Fruit fly (Drosophila melanogaster) whole organism, embryonic: ENCODE data around the gene Sym.

Experiments
- Atf3 ChIP-seq: fragments of 200-800 bp; sonication (Bioruptor generic); optimal IDR thresholded peaks from 3 replicates; lab custom pipeline; 2016; ENCODE audit warnings: missing biosample characterization, missing genetic modification characterization
- Bgb ChIP-seq: fragments of 200-800 bp; sonication (Bioruptor generic); IDR thresholded peaks from 2 replicates; pipeline ENCODE4 v1.3.6; 2022; ENCODE audit warnings: missing biosample characterization, missing genetic modification characterization; ENCODE audit not compliant: partially characterized antibody
- BtbVII ChIP-seq: fragments of 200-800 bp; sonication (Bioruptor generic); optimal IDR thresholded peaks from 3 replicates; lab custom pipeline; 2017; ENCODE audit warnings: missing biosample characterization, mild to moderate bottlenecking, missing genetic modification characterization
- CG10274 ChIP-seq: fragments of 200-800 bp; sonication (Bioruptor generic); optimal IDR thresholded peaks from 3 replicates; lab custom pipeline; 2017; ENCODE audit warnings: missing biosample characterization, mild to moderate bottlenecking, missing genetic modification characterization
- CG11085 ChIP-seq: fragments of 200-800 bp; sonication (Bioruptor generic); IDR thresholded peaks from 2 replicates; pipeline ENCODE4 v1.3.6; 2022; ENCODE audit warnings: missing biosample characterization, missing genetic modification characterization
- CG11696 ChIP-seq: fragments of 200-800 bp; sonication (Bioruptor generic); IDR thresholded peaks from 2 replicates; pipeline ENCODE4 v1.3.6; 2022; ENCODE audit warnings: missing biosample characterization, missing genetic modification characterization
- CG12155 ChIP-seq: fragments of 200-800 bp; sonication (Bioruptor generic); optimal IDR thresholded peaks from 3 replicates; lab custom pipeline; 2016; ENCODE audit warnings: missing biosample characterization, missing genetic modification characterization
- CG13296 ChIP-seq: fragments of 200-800 bp; sonication (Bioruptor generic); optimal IDR thresholded peaks from 3 replicates; lab custom pipeline; 2018; ENCODE audit warnings: missing biosample characterization, mild to moderate bottlenecking, missing genetic modification characterization
- CG14965 ChIP-seq: fragments of 200-800 bp; sonication (Bioruptor generic); optimal IDR thresholded peaks from 2 replicates; lab custom pipeline; 2016; ENCODE audit warnings: missing biosample characterization, missing genetic modification characterization, borderline replicate concordance
- CG15011 ChIP-seq: fragments of 200-800 bp; sonication (Bioruptor generic); optimal IDR thresholded peaks from 3 replicates; lab custom pipeline; 2018; ENCODE audit warnings: missing biosample characterization, mild to moderate bottlenecking, missing genetic modification characterization
- CG18476 ChIP-seq: fragments of 200-800 bp; sonication (Bioruptor generic); optimal IDR thresholded peaks from 2 replicates; lab custom pipeline; 2016; ENCODE audit warnings: missing biosample characterization, mild to moderate bottlenecking, missing genetic modification characterization
- CG2712 ChIP-seq: fragments of 200-800 bp; optimal IDR thresholded peaks from 3 replicates; lab custom pipeline; 2019; ENCODE audit warnings: missing biosample characterization, mild to moderate bottlenecking, missing genetic modification characterization, moderate library complexity
- CG30403 ChIP-seq: fragments of 200-800 bp; sonication (Bioruptor generic); optimal IDR thresholded peaks from 3 replicates; lab custom pipeline; 2016; ENCODE audit warnings: missing biosample characterization, missing genetic modification characterization
- CG31224 ChIP-seq: fragments of 200-800 bp; sonication (Bioruptor generic); IDR thresholded peaks from 2 replicates; pipeline ENCODE4 v1.3.6; 2022; ENCODE audit warnings: missing biosample characterization, missing genetic modification characterization
- CG3281 ChIP-seq: fragments of 200-800 bp; sonication (Bioruptor generic); optimal IDR thresholded peaks from 3 replicates; lab custom pipeline; 2017; ENCODE audit warnings: missing biosample characterization, mild to moderate bottlenecking, missing genetic modification characterization
- CG3407 ChIP-seq: fragments of 200-800 bp; sonication (Bioruptor generic); optimal IDR thresholded peaks from 2 replicates; lab custom pipeline; 2018; ENCODE audit warnings: missing biosample characterization, mild to moderate bottlenecking, missing genetic modification characterization
- CG4707 ChIP-seq: fragments of 200-800 bp; sonication (Bioruptor generic); optimal IDR thresholded peaks from 2 replicates; lab custom pipeline; 2018; ENCODE audit warnings: missing biosample characterization, mild to moderate bottlenecking, missing genetic modification characterization, moderate library complexity
- CG6689 ChIP-seq: fragments of 200-800 bp; sonication (Bioruptor generic); IDR thresholded peaks from 2 replicates; pipeline ENCODE4 v1.3.6; 2022; ENCODE audit warnings: missing biosample characterization, missing genetic modification characterization
- Dp ChIP-seq: fragments of 200-800 bp; sonication (Bioruptor generic); optimal IDR thresholded peaks from 2 replicates; lab custom pipeline; 2018; ENCODE audit warnings: missing biosample characterization, mild to moderate bottlenecking, missing genetic modification characterization, moderate library complexity
- Fer2 ChIP-seq: fragments of 200-800 bp; sonication (Bioruptor generic); optimal IDR thresholded peaks from 2 replicates; lab custom pipeline; 2018; ENCODE audit warnings: missing biosample characterization, mild to moderate bottlenecking, missing genetic modification characterization, moderate library complexity
- Neu2 ChIP-seq: fragments of 200-800 bp; sonication (Bioruptor generic); optimal IDR thresholded peaks from 3 replicates; lab custom pipeline; 2016; ENCODE audit warnings: missing biosample characterization, missing genetic modification characterization, borderline replicate concordance
- Nf-YB ChIP-seq: fragments of 200-800 bp; sonication (Bioruptor generic); optimal IDR thresholded peaks from 3 replicates; lab custom pipeline; 2019; ENCODE audit warnings: missing biosample characterization, mild to moderate bottlenecking, missing genetic modification characterization, moderate library complexity
- Nf-YC ChIP-seq: fragments of 200-800 bp; optimal IDR thresholded peaks from 3 replicates; lab custom pipeline; 2019; ENCODE audit warnings: missing biosample characterization, mild to moderate bottlenecking, missing genetic modification characterization, moderate library complexity
- PHDP ChIP-seq: fragments of 200-800 bp; sonication (Bioruptor generic); optimal IDR thresholded peaks from 3 replicates; lab custom pipeline; 2018; ENCODE audit warnings: missing biosample characterization, mild to moderate bottlenecking, missing genetic modification characterization, moderate library complexity
- amos ChIP-seq: fragments of 200-800 bp; sonication (Bioruptor generic); IDR thresholded peaks from 2 replicates; pipeline ENCODE4 v1.3.6; 2022; ENCODE audit warnings: missing biosample characterization, missing genetic modification characterization; ENCODE audit not compliant: partially characterized antibody
- ash1 ChIP-seq: fragments of 200-800 bp; sonication (Bioruptor generic); optimal IDR thresholded peaks from 2 replicates; lab custom pipeline; 2018; ENCODE audit warnings: missing biosample characterization, mild to moderate bottlenecking, missing genetic modification characterization
- bsh ChIP-seq, 2 experiments: fragments of 200-800 bp; sonication (Bioruptor generic); optimal IDR thresholded peaks; 2 replicates each; lab custom pipeline; 2017 to 2018; ENCODE audit warnings: mild to moderate bottlenecking in 2 of 2, missing biosample characterization in 2 of 2, missing genetic modification characterization in 2 of 2, moderate library complexity in 1 of 2
- cato ChIP-seq: fragments of 200-800 bp; sonication (Bioruptor generic); optimal IDR thresholded peaks from 2 replicates; lab custom pipeline; 2016; ENCODE audit warnings: missing biosample characterization, missing genetic modification characterization, borderline replicate concordance
- corto ChIP-seq: fragments of 200-800 bp; sonication (Bioruptor generic); optimal IDR thresholded peaks from 2 replicates; lab custom pipeline; 2016; ENCODE audit warnings: missing biosample characterization, mild to moderate bottlenecking, missing genetic modification characterization, moderate library complexity
- crp ChIP-seq, 2 experiments: fragments of 200-800 bp; sonication (Bioruptor generic); optimal IDR thresholded peaks; 2 replicates in 1 of 2; 3 replicates in 1 of 2; lab custom pipeline; 2017; ENCODE audit warnings: missing biosample characterization in 2 of 2, missing genetic modification characterization in 2 of 2, mild to moderate bottlenecking in 1 of 2, moderate library complexity in 1 of 2
- da ChIP-seq: fragments of 200-800 bp; sonication (Bioruptor generic); optimal IDR thresholded peaks from 2 replicates; lab custom pipeline; 2016; ENCODE audit warnings: missing biosample characterization, missing genetic modification characterization
- dysf ChIP-seq: fragments of 200-800 bp; sonication (Bioruptor generic); IDR thresholded peaks from 3 replicates; pipeline ENCODE4 v1.3.6; 2022; ENCODE audit warnings: missing biosample characterization, missing genetic modification characterization
- ftz-f1 ChIP-seq: fragments of 200-800 bp; sonication (Bioruptor generic); optimal IDR thresholded peaks from 2 replicates; lab custom pipeline; 2016; ENCODE audit warnings: missing biosample characterization, missing genetic modification characterization
- hth ChIP-seq: fragments of >200 bp; optimal IDR thresholded peaks from 2 replicates; lab custom pipeline; 2017; ENCODE audit warnings: inconsistent platforms
- inv ChIP-seq: fragments of 200-800 bp; sonication (Bioruptor generic); IDR thresholded peaks from 2 replicates; pipeline ENCODE4 v1.3.6; 2022; ENCODE audit warnings: missing biosample characterization, missing genetic modification characterization; ENCODE audit not compliant: partially characterized antibody
- jing ChIP-seq: fragments of 200-800 bp; sonication (Bioruptor generic); optimal IDR thresholded peaks from 2 replicates; lab custom pipeline; 2018; ENCODE audit warnings: missing biosample characterization, mild to moderate bottlenecking, missing genetic modification characterization
- kni ChIP-seq: fragments of 200-800 bp; sonication (Bioruptor generic); optimal IDR thresholded peaks from 3 replicates; lab custom pipeline; 2017; ENCODE audit warnings: mild to moderate bottlenecking, missing biosample characterization, missing genetic modification reagents, missing genetic modification characterization
- lmd ChIP-seq: fragments of 200-800 bp; sonication (Bioruptor generic); IDR thresholded peaks from 2 replicates; pipeline ENCODE4 v1.3.6; 2022; ENCODE audit warnings: missing biosample characterization, missing genetic modification characterization
- lov ChIP-seq, 2 experiments: fragments of 200-800 bp in 1 of 2; fragments of >200 bp in 1 of 2; sonication (Bioruptor generic) in 1 of 2; IDR thresholded peaks in 1 of 2; optimal IDR thresholded peaks in 1 of 2; 2 replicates in 1 of 2; 3 replicates in 1 of 2; pipeline versions ENCODE4 v1.3.6 to Lab custom; 2017 to 2022; ENCODE audit warnings: missing biosample characterization in 1 of 2, missing genetic modification characterization in 1 of 2
- nmo ChIP-seq: fragments of 200-800 bp; sonication (Bioruptor generic); optimal IDR thresholded peaks from 2 replicates; lab custom pipeline; 2018; ENCODE audit warnings: missing biosample characterization, mild to moderate bottlenecking, missing genetic modification characterization, moderate library complexity
- pan ChIP-seq, 4 experiments: fragments of >200 bp in 3 of 4; fragments of 200-800 bp in 1 of 4; sonication (Bioruptor generic) in 1 of 4; optimal IDR thresholded peaks in 3 of 4; IDR thresholded peaks in 1 of 4; 2 replicates each; pipeline versions ENCODE4 v1.3.6 to Lab custom; 2017 to 2022; ENCODE audit warnings: missing biosample characterization in 2 of 4, missing genetic modification characterization in 2 of 4, mixed read lengths in 1 of 4
- psq ChIP-seq: fragments of 200-800 bp; sonication (Bioruptor generic); optimal IDR thresholded peaks from 2 replicates; lab custom pipeline; 2017; ENCODE audit warnings: missing biosample characterization, missing genetic modification characterization
- salm ChIP-seq: fragments of 200-800 bp; sonication (Bioruptor generic); optimal IDR thresholded peaks from 2 replicates; lab custom pipeline; 2018; ENCODE audit warnings: missing biosample characterization, mild to moderate bottlenecking, missing genetic modification characterization
- sd ChIP-seq: fragments of 200-800 bp; sonication (Bioruptor generic); optimal IDR thresholded peaks from 3 replicates; lab custom pipeline; 2018; ENCODE audit warnings: missing biosample characterization, mild to moderate bottlenecking, missing genetic modification characterization, moderate library complexity
- unpg ChIP-seq: fragments of 200-800 bp; sonication (Bioruptor generic); optimal IDR thresholded peaks from 3 replicates; lab custom pipeline; 2018; ENCODE audit warnings: missing biosample characterization, mild to moderate bottlenecking, missing genetic modification characterization, moderate library complexity
- vfl ChIP-seq: fragments of 200-800 bp; sonication (Bioruptor generic); optimal IDR thresholded peaks from 2 replicates; lab custom pipeline; 2016; ENCODE audit warnings: missing biosample characterization, missing genetic modification characterization

Gene Sym

dm6 chr3R:5778731-5779593, 36.7 kb upstream of the Sym start, which contains the start of gene jagn (continued):
- TF ChIP-seq crp (GFP tag; optimal IDR thresholded peaks at IDR 0.05; lab: Kevin White, UChicago), result peak in 1 of 2 experiments; percentile 34
- TF ChIP-seq CG2712 (tag; lab: Kevin White, UChicago), result peak; percentile 54
- TF ChIP-seq dysf, result peak; percentile 63; the same call in 2 of the 3 replicates
- peak; percentile 41 for TF ChIP-seq Nf-YB (GFP tag; lab: Kevin White, UChicago)
- no peak for TF ChIP-seq CG4707
- peak; percentile 2 for TF ChIP-seq CG15011 (GFP tag; lab: Kevin White, UChicago)
- TF ChIP-seq salm (tag; lab: Kevin White, UChicago), result no peak
- TF ChIP-seq corto (GFP tag; lab: Kevin White, UChicago), result no peak
- TF ChIP-seq Neu2 (GFP tag; lab: Kevin White, UChicago), result no peak
- no peak for TF ChIP-seq ash1 (GFP tag; lab: Kevin White, UChicago)
- peak; percentile 36; the same call in 1 of the 2 replicates for TF ChIP-seq CG6689
- no peak for TF ChIP-seq lov (optimal IDR thresholded peaks at IDR 0.05; lab: Kevin White, UChicago)
- TF ChIP-seq lov (GFP tag; IDR thresholded peaks at IDR 0.05; lab: Robert Waterston, UW), result 0 out of 3 replicates have a peak, but pooled peaks have one; percentile 31
- peak; percentile 39 for TF ChIP-seq vfl (GFP tag; lab: Kevin White, UChicago)
- TF ChIP-seq ftz-f1 (GFP tag; lab: Kevin White, UChicago), result no peak
- TF ChIP-seq amos (GFP tag; lab: Robert Waterston, UW), result peak; percentile 100
- no peak for TF ChIP-seq CG11696 (GFP tag; lab: Robert Waterston, UW)
- TF ChIP-seq pan (optimal IDR thresholded peaks at IDR 0.05; lab: Kevin White, UChicago), result no peak
- TF ChIP-seq pan (GFP tag; optimal IDR thresholded peaks at IDR 0.05 in 1 of 2, IDR thresholded peaks at IDR 0.05 in 1 of 2), result peak in 1 of 2 experiments; percentile 63
- peak; percentile 31 for TF ChIP-seq psq (GFP tag; lab: Kevin White, UChicago)
- TF ChIP-seq bsh (GFP tag; optimal IDR thresholded peaks at IDR 0.05; lab: Kevin White, UChicago), result peak in 1 of 2 experiments; percentile 37
- peak; percentile 100 for TF ChIP-seq Bgb (GFP tag; lab: Robert Waterston, UW)
- peak; percentile 35 for TF ChIP-seq CG3281 (GFP tag; lab: Kevin White, UChicago)
- TF ChIP-seq inv (GFP tag; lab: Robert Waterston, UW), result peak; percentile 100
- peak; percentile 68 for TF ChIP-seq CG30403
- TF ChIP-seq CG18476 (GFP tag; lab: Kevin White, UChicago), result peak; percentile 23
- peak; percentile 14 for TF ChIP-seq da
- TF ChIP-seq BtbVII, result no peak
- TF ChIP-seq CG12155, result peak; percentile 98
- peak; percentile 50 for TF ChIP-seq Nf-YC (tag; lab: Kevin White, UChicago)
- TF ChIP-seq nmo, result peak; percentile 77
- no peak for TF ChIP-seq Atf3 (GFP tag; lab: Kevin White, UChicago)
- TF ChIP-seq lmd (GFP tag; lab: Robert Waterston, UW), result peak; percentile 51; the same call in 1 of the 2 replicates
- TF ChIP-seq cato (GFP tag; lab: Kevin White, UChicago), result no peak
- TF ChIP-seq CG31224 (GFP tag; lab: Robert Waterston, UW), result no peak
- TF ChIP-seq CG10274, result no peak
- TF ChIP-seq sd (tag; lab: Kevin White, UChicago), result no peak
- no peak for TF ChIP-seq jing (GFP tag; lab: Kevin White, UChicago)
- peak; percentile 65; the same call in 1 of the 2 replicates for TF ChIP-seq CG11085 (GFP tag; lab: Robert Waterston, UW)
- TF ChIP-seq CG14965 (GFP tag; lab: Kevin White, UChicago), result no peak
- peak; percentile 43 for TF ChIP-seq unpg (GFP tag; lab: Kevin White, UChicago)
- TF ChIP-seq CG3407 (GFP tag; lab: Kevin White, UChicago), result no peak
- TF ChIP-seq Dp, result peak; percentile 51
- TF ChIP-seq kni (GFP tag; lab: Kevin White, UChicago), result peak; percentile 77
- TF ChIP-seq Fer2 (tag; lab: Kevin White, UChicago), result no peak
- no peak for TF ChIP-seq CG13296 (GFP tag; lab: Kevin White, UChicago)
- peak; percentile 60 for TF ChIP-seq PHDP (tag; lab: Kevin White, UChicago)
- TF ChIP-seq hth (lab: Kevin White, UChicago), result no peak
